Worm (Caenorhabditis elegans): ENCODE results near the gene laf-1.

Gene laf-1

ce11 chrIII:2768635-2769034 lies 10.2 kb downstream of the laf-1 start, which contains the start of gene swsn-3 (continued):
- no peak for TF ChIP-seq unc-39 (tag; optimal IDR thresholded peaks at IDR 0.05)
- peak; percentile 45; the same call in 1 of the 2 replicates for TF ChIP-seq Y75B8A.6 (GFP tag; IDR thresholded peaks at IDR 0.05)
- no peak for TF ChIP-seq tag-97 (GFP tag; IDR thresholded peaks at IDR 0.05)
- TF ChIP-seq F49E8.2 (tag; optimal IDR thresholded peaks at IDR 0.05; ENCODE audit: borderline replicate concordance), result peak; percentile 68
- TF ChIP-seq dmd-9 (GFP tag; IDR thresholded peaks at IDR 0.05), result no peak
- TF ChIP-seq ceh-32 (tag; optimal IDR thresholded peaks at IDR 0.05; ENCODE audit: poor library complexity), result no peak
- peak; percentile 48 for TF ChIP-seq spr-3 (GFP tag; optimal IDR thresholded peaks at IDR 0.05)
- no peak for TF ChIP-seq ZK337.2 (GFP tag; IDR thresholded peaks at IDR 0.05)
- TF ChIP-seq mdt-29 (GFP tag; IDR thresholded peaks at IDR 0.05), result no peak
- TF ChIP-seq unc-130 (GFP tag; optimal IDR thresholded peaks at IDR 0.05), result peak; percentile 78
- no peak for TF ChIP-seq ztf-7 (tag; optimal IDR thresholded peaks at IDR 0.05)

- TF ChIP-seq nhr-48 (tag; optimal IDR thresholded peaks at IDR 0.05), result peak; percentile 95
- no peak for TF ChIP-seq ces-1 (GFP tag; optimal IDR thresholded peaks at IDR 0.05)
- TF ChIP-seq hif-1 (tag; optimal IDR thresholded peaks at IDR 0.05), result peak in 1 of 2 experiments; percentile 1
- no peak for TF ChIP-seq F37D6.2 (tag; optimal IDR thresholded peaks at IDR 0.05)
- peak; percentile 85 for TF ChIP-seq php-3 (GFP tag; IDR thresholded peaks at IDR 0.05)
- no peak for TF ChIP-seq F26F4.8 (GFP tag; conservative IDR thresholded peaks at IDR 0.05)
- no peak for TF ChIP-seq lin-29 (GFP tag; IDR thresholded peaks at IDR 0.05)
- TF ChIP-seq nhr-41 (GFP tag; IDR thresholded peaks at IDR 0.05), result peak; percentile 50; the same call in 1 of the 2 replicates
- TF ChIP-seq nhr-11 (tag; optimal IDR thresholded peaks at IDR 0.05), result no peak
- peak in 1 of 2 experiments; percentile 31 for TF ChIP-seq mdl-1 (tag; optimal IDR thresholded peaks at IDR 0.05)
- TF ChIP-seq pqm-1 (tag; optimal IDR thresholded peaks at IDR 0.05), result peak; percentile 87
- no peak for TF ChIP-seq zfp-2 (tag; optimal IDR thresholded peaks at IDR 0.05)
- TF ChIP-seq nhr-10 (tag; optimal IDR thresholded peaks at IDR 0.05), result peak; percentile 17
- no peak for TF ChIP-seq jun-1 (tag; optimal IDR thresholded peaks at IDR 0.05)
- no peak for TF ChIP-seq unc-62 (GFP tag; optimal IDR thresholded peaks at IDR 0.05 in 1 of 2)
- TF ChIP-seq unc-62 (tag; optimal IDR thresholded peaks at IDR 0.05), result no peak
- no peak for TF ChIP-seq nhr-111 (GFP tag; optimal IDR thresholded peaks at IDR 0.05)
- TF ChIP-seq daf-16 (GFP tag; optimal IDR thresholded peaks at IDR 0.05), result peak in 1 of 2 experiments; percentile 3
- TF ChIP-seq daf-16 (tag; optimal IDR thresholded peaks at IDR 0.05), result peak; percentile 85
- TF ChIP-seq F10B5.3 (tag; optimal IDR thresholded peaks at IDR 0.05), result no peak
- TF ChIP-seq lin-13 (GFP tag; optimal IDR thresholded peaks at IDR 0.05), result peak; percentile 40
- peak; percentile 42 for TF ChIP-seq hlh-30 (tag; optimal IDR thresholded peaks at IDR 0.05; ENCODE audit: insufficient read depth)
- TF ChIP-seq nhr-102 (tag; optimal IDR thresholded peaks at IDR 0.05), result peak; percentile 80
- no peak for TF ChIP-seq daf-8 (GFP tag; IDR thresholded peaks at IDR 0.05)
- no peak for TF ChIP-seq nhr-25 (tag; optimal IDR thresholded peaks at IDR 0.05; ENCODE audit: borderline replicate concordance, insufficient read depth)
- TF ChIP-seq nhr-42 (GFP tag; IDR thresholded peaks at IDR 0.05), result no peak
- TF ChIP-seq saeg-2 (GFP tag; IDR thresholded peaks at IDR 0.05), result 0 out of 2 replicates have a peak, but pooled peaks have one; percentile 38
- no peak for TF ChIP-seq unc-39 (tag; optimal IDR thresholded peaks at IDR 0.05)
- no peak for TF ChIP-seq skn-1 (tag; optimal IDR thresholded peaks at IDR 0.05)
- peak; percentile 17 for TF ChIP-seq mep-1 (tag; optimal IDR thresholded peaks at IDR 0.05)
- TF ChIP-seq lin-15B (tag; optimal IDR thresholded peaks at IDR 0.05), result no peak
- TF ChIP-seq nhr-28 (tag; optimal IDR thresholded peaks at IDR 0.05), result peak; percentile 97
- no peak for TF ChIP-seq ztf-11 (tag; optimal IDR thresholded peaks at IDR 0.05)
- no peak for TF ChIP-seq ZK337.2 (GFP tag; IDR thresholded peaks at IDR 0.05)
- no peak for TF ChIP-seq zip-2 (tag; optimal IDR thresholded peaks at IDR 0.05)
- TF ChIP-seq Y48G9A.11 (GFP tag; IDR thresholded peaks at IDR 0.05), result no peak
- TF ChIP-seq lsy-2 (tag; optimal IDR thresholded peaks at IDR 0.05), result peak in 1 of 2 experiments; percentile 47
- no peak for TF ChIP-seq mdt-29 (GFP tag; IDR thresholded peaks at IDR 0.05)
- no peak for TF ChIP-seq snpc-4 (tag; optimal IDR thresholded peaks at IDR 0.05)
- no peak for TF ChIP-seq T20F7.1 (GFP tag; optimal IDR thresholded peaks at IDR 0.05)
- TF ChIP-seq snpc-1.2 (GFP tag; IDR thresholded peaks at IDR 0.05), result no peak
- TF ChIP-seq zfp-3 (GFP tag; conservative IDR thresholded peaks at IDR 0.05), result no peak
These were observed 18.1 kb downstream of the laf-1 start, which contains the start of gene pho-9 for ce11 chrIII:2760726-2761125. TSS of gene pho-9 (minus strand) at chrIII:2760816.

All from whole organism, L4 larva.